Worm (Caenorhabditis elegans) whole organism, early embryonic: ENCODE data around the gene srh-10.

Experiments used
- B0310.2 ChIP-seq: sonication (generic microtip); optimal IDR thresholded peaks from 2 replicates; lab custom pipeline; 2016; ENCODE audit warnings: mild to moderate bottlenecking, missing genetic modification characterization, missing compliant biosample characterization
- F13C5.2 ChIP-seq: sonication (generic microtip); optimal IDR thresholded peaks from 2 replicates; lab custom pipeline; 2017; ENCODE audit warnings: mild to moderate bottlenecking, missing genetic modification characterization, inconsistent platforms, missing compliant biosample characterization
- aly-1 ChIP-seq: sonication (generic microtip); optimal IDR thresholded peaks from 2 replicates; lab custom pipeline; 2016; ENCODE audit warnings: missing genetic modification characterization, missing compliant biosample characterization
- ama-1 ChIP-seq: fragments of 150-350 bp; optimal IDR thresholded peaks from 2 replicates; lab custom pipeline; 2014
- ceh-13 ChIP-seq: fragments of 200-800 bp; sonication (Bioruptor generic); optimal IDR thresholded peaks from 2 replicates; lab custom pipeline; 2018; ENCODE audit warnings: mild to moderate bottlenecking, missing genetic modification characterization, missing compliant biosample characterization
- ceh-36 ChIP-seq: sonication (generic microtip); optimal IDR thresholded peaks from 2 replicates; lab custom pipeline; 2016; ENCODE audit warnings: missing genetic modification characterization, inconsistent platforms, missing compliant biosample characterization
- flt-1 ChIP-seq: fragments of 200-800 bp; sonication (Bioruptor generic); IDR thresholded peaks from 2 replicates; pipeline ENCODE4 v1.3.6; 2022; ENCODE audit warnings: missing genetic modification characterization, missing compliant biosample characterization
- hmg-4 ChIP-seq: fragments of 200-800 bp; sonication (Bioruptor generic); optimal IDR thresholded peaks from 2 replicates; lab custom pipeline; 2018; ENCODE audit warnings: mild to moderate bottlenecking, missing genetic modification characterization, missing compliant biosample characterization
- hnd-1 ChIP-seq: sonication (generic microtip); optimal IDR thresholded peaks from 2 replicates; lab custom pipeline; 2016; ENCODE audit warnings: missing genetic modification characterization, missing compliant biosample characterization
- pes-1 ChIP-seq: fragments of 200-800 bp; sonication (Bioruptor generic); IDR thresholded peaks from 2 replicates; pipeline ENCODE4 v1.3.6; 2022; ENCODE audit warnings: missing genetic modification reagents, missing genetic modification characterization, missing compliant biosample characterization
- tbx-37 ChIP-seq: fragments of 200-800 bp; sonication (Bioruptor generic); conservative IDR thresholded peaks from 2 replicates; pipeline ENCODE4 v1.3.6; 2022; ENCODE audit warnings: missing genetic modification reagents, missing genetic modification characterization, missing compliant biosample characterization

DNA sequence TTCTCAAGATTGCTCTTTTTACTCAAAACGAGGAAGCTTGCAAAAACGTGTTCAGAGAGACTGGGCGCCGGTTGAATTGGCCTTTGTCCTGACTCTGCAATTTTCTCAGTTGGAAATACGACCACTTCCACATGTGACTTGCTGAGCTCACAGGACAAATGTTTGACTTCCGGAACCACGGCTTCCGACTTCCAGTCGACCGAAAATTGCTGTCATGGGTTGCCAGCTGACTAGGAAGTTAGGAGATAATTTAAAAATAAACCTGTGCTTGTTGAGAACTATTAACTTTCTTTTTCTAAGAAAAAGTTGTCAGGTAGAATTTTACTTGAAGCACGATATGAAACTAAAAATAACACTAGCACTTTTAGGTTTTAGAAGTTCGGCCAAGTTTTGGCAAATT is 35.4 kb downstream of the srh-10 start:
- TF ChIP-seq ama-1 (lab: Kevin White, UChicago) (no peak), B0310.2 (no peak), F13C5.2 (tag; lab: Kevin White, UChicago) (no peak), ceh-36 (no peak), tbx-37 (GFP tag; lab: Robert Waterston, UW) (no peak), hmg-4 (GFP tag; lab: Kevin White, UChicago) (no peak), pes-1 (no peak), hnd-1 (tag; lab: Kevin White, UChicago) (no peak), flt-1 (GFP tag; lab: Robert Waterston, UW) (no peak), ceh-13 (GFP tag; lab: Kevin White, UChicago) (no peak), aly-1 (tag; lab: Kevin White, UChicago) (no peak)
